Worm (Caenorhabditis elegans): ENCODE data around the gene F31F6.1.

DNA sequence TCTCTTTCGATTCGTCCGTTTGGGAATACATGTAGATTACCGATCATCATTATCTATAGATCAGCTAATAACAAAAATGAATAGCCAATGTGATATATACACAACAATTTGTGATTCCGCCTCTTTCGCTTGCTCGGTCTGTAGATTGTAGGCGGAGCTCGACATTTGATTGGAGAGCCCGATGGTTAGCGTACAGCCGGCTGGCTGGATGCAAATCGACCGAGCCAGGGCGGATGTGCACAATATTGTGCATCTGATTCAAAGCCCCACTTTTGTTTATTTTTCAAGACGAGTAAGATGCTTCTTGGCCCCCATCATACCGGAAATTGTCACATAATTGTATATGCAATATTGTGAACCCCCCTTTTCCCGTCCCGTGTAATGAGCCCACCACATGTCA lies 6.3 kb downstream of the F31F6.1 start, which contains the start of gene dmd-4:
- TF ChIP-seq dpff-1 (tag; optimal IDR thresholded peaks at IDR 0.05) = no peak
- no peak for TF ChIP-seq ceh-100 (GFP tag; IDR thresholded peaks at IDR 0.05)
- no peak for TF ChIP-seq F57C9.4 (tag; optimal IDR thresholded peaks at IDR 0.05)
- no peak for TF ChIP-seq pha-4 (tag; optimal IDR thresholded peaks at IDR 0.05)
- no peak for TF ChIP-seq lin-54 (GFP tag; optimal IDR thresholded peaks at IDR 0.05)
- no peak for TF ChIP-seq efl-1 (GFP tag; optimal IDR thresholded peaks at IDR 0.05)
- no peak for TF ChIP-seq ceh-79 (tag; optimal IDR thresholded peaks at IDR 0.05)

All from whole organism, young adult.